Fruit fly (Drosophila melanogaster) whole organism: Measurements from ENCODE around the gene Rtca.

ENCODE experiments used
- CG8478 ChIP-seq: fragments of >200 bp; optimal IDR thresholded peaks from 2 replicates; lab custom pipeline; 2018; ENCODE audit warnings: inconsistent platforms
- EcR ChIP-seq, 2 experiments: fragments of >200 bp; optimal IDR thresholded peaks; 2 replicates each; lab custom pipeline; 2017; ENCODE audit warnings: missing biosample characterization in 2 of 2, missing genetic modification characterization in 2 of 2, missing genetic modification reagents in 2 of 2
- pan ChIP-seq: fragments of >200 bp; optimal IDR thresholded peaks from 2 replicates; lab custom pipeline; 2017
- psq ChIP-seq: fragments of >200 bp; optimal IDR thresholded peaks from 2 replicates; lab custom pipeline; 2017
- usp ChIP-seq: fragments of >200 bp; optimal IDR thresholded peaks from 2 replicates; lab custom pipeline; 2017; ENCODE audit warnings: missing biosample characterization, missing genetic modification characterization, mixed read lengths

DNA sequence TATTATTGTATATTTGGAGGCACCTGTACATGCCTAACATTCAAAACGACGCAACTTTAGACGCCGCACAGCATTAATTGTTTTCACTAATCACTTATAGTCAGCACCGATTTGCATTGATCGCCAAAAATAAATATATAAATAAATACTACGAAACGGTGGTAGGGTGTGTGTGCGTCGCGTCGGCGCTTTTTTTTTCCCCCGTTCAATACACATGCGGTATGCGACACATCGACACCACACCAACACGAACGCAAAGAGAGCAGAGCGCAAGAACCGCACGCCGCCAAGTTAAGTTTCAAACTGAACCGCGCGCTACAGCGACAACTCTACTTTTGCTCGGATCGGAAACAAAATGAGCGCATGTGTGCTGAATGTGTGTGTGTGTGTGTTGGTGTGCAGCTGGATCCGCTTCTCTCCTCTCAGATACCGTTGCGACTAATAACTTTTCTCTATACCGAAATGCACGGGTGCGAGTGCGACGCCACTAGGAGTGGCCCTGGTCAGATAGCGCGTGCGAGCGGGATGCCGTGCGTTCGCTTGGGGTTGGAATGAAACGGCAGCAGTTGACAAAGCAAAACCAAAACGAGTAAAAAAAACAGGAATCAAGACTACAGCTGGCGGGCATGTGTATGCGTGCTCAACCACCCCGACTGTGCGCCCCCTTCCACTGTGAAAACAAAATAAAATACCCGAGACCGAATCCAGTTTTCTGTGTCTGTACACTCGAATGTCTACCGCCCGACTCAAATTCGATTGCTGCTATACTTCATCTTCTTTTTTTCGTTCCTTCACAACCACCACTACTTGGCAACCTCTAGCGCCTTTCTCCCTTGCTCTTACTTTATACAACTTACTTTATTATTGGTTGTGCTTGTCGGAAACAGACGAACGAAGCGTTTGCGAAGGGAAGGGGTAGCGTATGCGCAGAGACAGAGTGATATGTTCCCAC lies 51.1 kb downstream of the Rtca start, which contains the start of gene ph-d:
- TF ChIP-seq EcR (GFP tag; optimal IDR thresholded peaks at IDR 0.05; lab: Kevin White, UChicago) (peak in 1 of 2 experiments; percentile 43), psq (lab: Kevin White, UChicago) (no peak), pan (lab: Kevin White, UChicago) (no peak), CG8478 (peak; percentile 94), usp (GFP tag; lab: Kevin White, UChicago) (no peak)
